Worm (Caenorhabditis elegans) whole organism, L1 larva: ENCODE data around the gene F01D5.2.
A peak's percentile ranks its signal among the peaks of the same experiment; 100 is the strongest.

Experiments used
- C04F5.9 ChIP-seq: sonication (generic microtip); optimal IDR thresholded peaks from 2 replicates; lab custom pipeline; 2016; ENCODE audit warnings: missing genetic modification characterization, missing compliant biosample characterization
- Y116A8C.19 ChIP-seq: sonication (generic microtip); optimal IDR thresholded peaks from 2 replicates; lab custom pipeline; 2016; ENCODE audit warnings: missing compliant biosample characterization, missing genetic modification characterization, borderline replicate concordance
- aha-1 ChIP-seq: fragments of 150-350 bp; optimal IDR thresholded peaks from 2 replicates; lab custom pipeline; 2014; ENCODE audit warnings: missing biosample characterization, missing genetic modification characterization
- aly-2 ChIP-seq: fragments of 150-350 bp; optimal IDR thresholded peaks from 2 replicates; lab custom pipeline; 2014; ENCODE audit warnings: missing biosample characterization, missing genetic modification characterization
- ama-1 ChIP-seq: fragments of 150-350 bp; optimal IDR thresholded peaks from 2 replicates; lab custom pipeline; 2014
- blmp-1 ChIP-seq: fragments of 150-350 bp; optimal IDR thresholded peaks from 2 replicates; lab custom pipeline; 2014; ENCODE audit warnings: missing biosample characterization, missing genetic modification characterization
- ceh-82 ChIP-seq, 3 experiments: fragments of 150-350 bp in 1 of 3; sonication (generic microtip) in 2 of 3; optimal IDR thresholded peaks; 2 replicates each; lab custom pipeline; 2014 to 2017; ENCODE audit warnings: missing biosample characterization in 3 of 3, missing genetic modification characterization in 3 of 3
- ceh-88 ChIP-seq: fragments of 200-800 bp; sonication (Bioruptor generic); IDR thresholded peaks from 2 replicates; pipeline ENCODE4 v1.3.6; 2022; ENCODE audit warnings: missing genetic modification characterization, missing compliant biosample characterization
- ceh-90 ChIP-seq: sonication (generic microtip); optimal IDR thresholded peaks from 2 replicates; lab custom pipeline; 2016; ENCODE audit warnings: missing genetic modification characterization, missing compliant biosample characterization
- ces-1 ChIP-seq: fragments of 150-350 bp; optimal IDR thresholded peaks from 2 replicates; lab custom pipeline; 2014; ENCODE audit warnings: missing biosample characterization, missing genetic modification reagents, missing genetic modification characterization
- dsc-1 ChIP-seq: sonication (generic microtip); optimal IDR thresholded peaks from 2 replicates; lab custom pipeline; 2016; ENCODE audit warnings: mild to moderate bottlenecking, missing genetic modification characterization, missing compliant biosample characterization
- efl-3 ChIP-seq: fragments of 200-800 bp; sonication (Bioruptor generic); optimal IDR thresholded peaks from 2 replicates; lab custom pipeline; 2018; ENCODE audit warnings: mild to moderate bottlenecking, missing genetic modification characterization, missing compliant biosample characterization
- egl-13 ChIP-seq: sonication (generic microtip); optimal IDR thresholded peaks from 2 replicates; lab custom pipeline; 2016; ENCODE audit warnings: missing genotype, missing genetic modification reagents, missing genetic modification characterization, missing compliant biosample characterization
- fos-1 ChIP-seq: fragments of 150-350 bp; optimal IDR thresholded peaks from 2 replicates; lab custom pipeline; 2014; ENCODE audit warnings: missing biosample characterization, missing genetic modification characterization
- grh-1 ChIP-seq: fragments of 200-800 bp; sonication (Bioruptor generic); IDR thresholded peaks from 2 replicates; pipeline ENCODE4 v1.3.6; 2022; ENCODE audit warnings: missing genetic modification reagents, missing genetic modification characterization, missing compliant biosample characterization
- hlh-17 ChIP-seq: fragments of 200-800 bp; sonication (Bioruptor generic); optimal IDR thresholded peaks from 2 replicates; lab custom pipeline; 2018; ENCODE audit warnings: missing genetic modification characterization, mild to moderate bottlenecking, missing compliant biosample characterization, moderate library complexity, borderline replicate concordance
- hpl-2 ChIP-seq: fragments of 150-350 bp; optimal IDR thresholded peaks from 2 replicates; lab custom pipeline; 2014; ENCODE audit warnings: missing biosample characterization, missing genetic modification reagents, missing genetic modification characterization
- isw-1 ChIP-seq: fragments of 200-800 bp; sonication (Bioruptor generic); IDR thresholded peaks from 2 replicates; pipeline ENCODE4 v1.3.6; 2022; ENCODE audit warnings: missing genetic modification characterization, missing compliant biosample characterization
- jun-1 ChIP-seq: fragments of 150-350 bp; optimal IDR thresholded peaks from 2 replicates; lab custom pipeline; 2014; ENCODE audit warnings: missing biosample characterization, missing genetic modification reagents, missing genetic modification characterization
- lin-13 ChIP-seq: fragments of 150-350 bp; optimal IDR thresholded peaks from 2 replicates; lab custom pipeline; 2014; ENCODE audit warnings: missing biosample characterization, missing genetic modification reagents, missing genetic modification characterization
- lin-14 ChIP-seq: fragments of 200-800 bp; sonication (Bioruptor generic); optimal IDR thresholded peaks from 2 replicates; lab custom pipeline; 2018; ENCODE audit warnings: mild to moderate bottlenecking, missing genetic modification characterization, moderate library complexity, missing compliant biosample characterization
- lin-15B ChIP-seq: fragments of 150-350 bp; sonication (generic microtip); optimal IDR thresholded peaks from 3 replicates; lab custom pipeline; 2014; ENCODE audit warnings: missing biosample characterization, missing genetic modification characterization
- lin-39 ChIP-seq: fragments of 150-350 bp; optimal IDR thresholded peaks from 2 replicates; lab custom pipeline; 2014; ENCODE audit warnings: missing biosample characterization, missing genetic modification reagents, missing genetic modification characterization
- lir-3 ChIP-seq: sonication (generic microtip); optimal IDR thresholded peaks from 2 replicates; lab custom pipeline; 2016; ENCODE audit warnings: mild to moderate bottlenecking, missing genetic modification characterization, moderate library complexity, missing compliant biosample characterization; ENCODE audit not compliant: poor library complexity
- lsy-2 ChIP-seq, 2 experiments: fragments of 150-350 bp; optimal IDR thresholded peaks; 2 replicates each; lab custom pipeline; 2014; ENCODE audit warnings: missing biosample characterization in 2 of 2, missing genetic modification characterization in 2 of 2
- mab-9 ChIP-seq: fragments of 200-800 bp; sonication (Bioruptor generic); IDR thresholded peaks from 2 replicates; pipeline ENCODE4 v1.3.6; 2022; ENCODE audit warnings: missing genetic modification reagents, missing genetic modification characterization, missing compliant biosample characterization
- mef-2 ChIP-seq: fragments of 150-350 bp; optimal IDR thresholded peaks from 2 replicates; lab custom pipeline; 2014; ENCODE audit warnings: missing biosample characterization, missing genetic modification characterization
- nhr-11 ChIP-seq: fragments of 150-350 bp; optimal IDR thresholded peaks from 2 replicates; lab custom pipeline; 2014; ENCODE audit warnings: missing biosample characterization, missing genetic modification characterization
- nhr-19 ChIP-seq: fragments of 200-800 bp; sonication (Bioruptor generic); conservative IDR thresholded peaks from 2 replicates; pipeline ENCODE4 v1.3.6; 2022; ENCODE audit warnings: missing genetic modification characterization, missing compliant biosample characterization
- nhr-28 ChIP-seq: fragments of 150-350 bp; optimal IDR thresholded peaks from 2 replicates; lab custom pipeline; 2014; ENCODE audit warnings: missing biosample characterization, missing genetic modification characterization
- nhr-84 ChIP-seq: sonication (generic microtip); optimal IDR thresholded peaks from 2 replicates; lab custom pipeline; 2017; ENCODE audit warnings: missing biosample characterization, missing genetic modification characterization
- nhr-85 ChIP-seq: sonication (generic microtip); peaks from one replicate; lab custom pipeline; 2016; ENCODE audit warnings: missing genetic modification characterization, inconsistent platforms, missing compliant biosample characterization
- skn-1 ChIP-seq: fragments of 150-350 bp; optimal IDR thresholded peaks from 2 replicates; lab custom pipeline; 2014; ENCODE audit warnings: missing biosample characterization, missing genetic modification characterization
- snpc-4 ChIP-seq: fragments of 150-350 bp; optimal IDR thresholded peaks from 2 replicates; lab custom pipeline; 2014; ENCODE audit warnings: missing biosample characterization, missing genetic modification characterization
- snu-23 ChIP-seq: sonication (generic microtip); optimal IDR thresholded peaks from 2 replicates; lab custom pipeline; 2016; ENCODE audit warnings: missing genetic modification characterization, missing compliant biosample characterization
- swsn-7 ChIP-seq: sonication (generic microtip); optimal IDR thresholded peaks from 2 replicates; lab custom pipeline; 2016; ENCODE audit warnings: missing genetic modification characterization, missing compliant biosample characterization
- tlp-1 ChIP-seq: fragments of 150-350 bp; optimal IDR thresholded peaks from 2 replicates; lab custom pipeline; 2014; ENCODE audit warnings: missing biosample characterization, missing genetic modification characterization
- unc-130 ChIP-seq: fragments of 150-350 bp; optimal IDR thresholded peaks from 2 replicates; lab custom pipeline; 2017; ENCODE audit warnings: missing biosample characterization, missing genetic modification characterization, inconsistent platforms
- unc-98 ChIP-seq: fragments of 200-800 bp; sonication (Bioruptor generic); IDR thresholded peaks from 2 replicates; pipeline ENCODE4 v1.3.6; 2022; ENCODE audit warnings: missing genetic modification characterization, missing compliant biosample characterization
- vab-15 ChIP-seq: sonication (generic microtip); optimal IDR thresholded peaks from 2 replicates; lab custom pipeline; 2017; ENCODE audit warnings: missing genotype, mild to moderate bottlenecking, missing genetic modification characterization, missing compliant biosample characterization
- zag-1 ChIP-seq: fragments of 150-350 bp; optimal IDR thresholded peaks from 2 replicates; lab custom pipeline; 2014; ENCODE audit warnings: missing biosample characterization, missing genetic modification characterization
- zip-4 ChIP-seq: fragments of 200-800 bp; sonication (Bioruptor generic); optimal IDR thresholded peaks from 2 replicates; lab custom pipeline; 2018; ENCODE audit warnings: mild to moderate bottlenecking, missing genetic modification characterization, moderate library complexity, missing compliant biosample characterization
- ztf-4 ChIP-seq: fragments of 150-350 bp; optimal IDR thresholded peaks from 2 replicates; lab custom pipeline; 2014; ENCODE audit warnings: missing biosample characterization, missing genetic modification characterization

The F01D5.2 gene

DNA sequence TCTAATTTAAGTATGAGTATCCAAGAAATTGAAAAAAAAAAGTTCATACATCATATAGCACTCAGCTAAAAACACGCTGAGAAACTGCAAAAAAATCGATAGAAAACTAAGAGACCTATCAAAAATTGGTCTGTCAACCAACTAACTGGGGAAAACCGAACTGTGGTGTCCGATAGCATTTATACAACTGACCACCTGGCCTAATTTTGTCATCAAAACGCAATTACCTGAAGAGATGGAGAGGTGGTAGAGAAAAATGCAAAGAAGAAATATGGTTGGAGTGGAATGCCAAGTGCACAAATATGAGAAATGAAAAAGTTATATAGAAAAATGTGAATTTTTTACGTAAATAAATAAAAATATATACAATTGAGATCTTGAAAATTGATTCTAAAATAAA is 25.4 kb downstream of the F01D5.2 start, which contains the start of gene Y39G8B.1 (continued):
- TF ChIP-seq lsy-2 (tag; optimal IDR thresholded peaks at IDR 0.05; lab: Kevin White, UChicago) (peak in 1 of 2 experiments; percentile 7), lin-39 (tag; lab: Kevin White, UChicago) (no peak), fos-1 (tag; lab: Kevin White, UChicago) (no peak), Y116A8C.19 (tag; lab: Kevin White, UChicago) (no peak), unc-98 (no peak), ces-1 (GFP tag; lab: Kevin White, UChicago) (no peak), unc-130 (tag; lab: Kevin White, UChicago) (no peak), nhr-19 (GFP tag; lab: Robert Waterston, UW) (no peak), tlp-1 (tag; lab: Kevin White, UChicago) (no peak), lin-15B (tag; lab: Kevin White, UChicago) (no peak), jun-1 (no peak), blmp-1 (peak; percentile 58), aly-2 (tag; lab: Kevin White, UChicago) (no peak), skn-1 (tag; lab: Kevin White, UChicago) (peak; percentile 1), snu-23 (GFP tag; lab: Kevin White, UChicago) (no peak), nhr-11 (tag; lab: Kevin White, UChicago) (no peak), swsn-7 (tag; lab: Kevin White, UChicago) (no peak), zag-1 (tag; lab: Kevin White, UChicago) (no peak), ama-1 (no peak), C04F5.9 (tag; lab: Kevin White, UChicago) (no peak), nhr-85 (tag; lab: Kevin White, UChicago) (no peak), isw-1 (GFP tag; lab: Robert Waterston, UW) (no peak), ceh-82 (tag; optimal IDR thresholded peaks at IDR 0.05; lab: Kevin White, UChicago) (no peak), mef-2 (tag; lab: Kevin White, UChicago) (no peak), zip-4 (no peak), lin-14 (GFP tag; lab: Kevin White, UChicago) (no peak), ceh-90 (no peak), nhr-84 (tag; lab: Kevin White, UChicago) (no peak), snpc-4 (tag; lab: Kevin White, UChicago) (no peak), mab-9 (no peak), egl-13 (tag; lab: Kevin White, UChicago) (no peak), grh-1 (GFP tag; lab: Robert Waterston, UW) (no peak), dsc-1 (tag; lab: Kevin White, UChicago) (no peak), ceh-88 (GFP tag; lab: Robert Waterston, UW) (no peak), efl-3 (GFP tag; lab: Kevin White, UChicago) (no peak), hlh-17 (GFP tag; lab: Kevin White, UChicago) (no peak), aha-1 (tag; lab: Kevin White, UChicago) (no peak)

DNA sequence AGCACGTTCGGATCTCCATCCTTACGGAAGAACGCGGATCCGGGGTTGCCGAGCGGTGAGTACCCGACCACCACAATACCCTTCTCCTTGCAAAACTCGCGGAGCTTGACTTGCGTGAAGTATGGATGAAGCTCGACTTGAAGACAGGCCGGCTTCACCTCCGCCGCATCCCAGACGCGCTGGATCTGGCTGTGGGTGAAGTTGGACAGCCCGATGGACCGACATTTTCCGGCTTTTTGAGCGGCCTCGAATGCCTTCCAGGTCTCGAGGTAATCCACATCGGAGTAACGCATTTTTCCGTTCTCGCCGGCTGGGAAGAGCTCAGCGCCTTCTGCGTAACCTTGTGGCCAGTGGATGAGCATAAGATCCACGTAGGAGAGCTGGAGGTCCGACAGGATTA is 26.7 kb downstream of the F01D5.2 start:
- no peak for TF ChIP-seq aha-1 (tag; lab: Kevin White, UChicago)
- TF ChIP-seq hpl-2 (GFP tag; lab: Kevin White, UChicago), result no peak
- no peak for TF ChIP-seq nhr-11 (tag; lab: Kevin White, UChicago)
- no peak for TF ChIP-seq ztf-4 (tag; lab: Kevin White, UChicago)
- no peak for TF ChIP-seq vab-15 (tag; lab: Kevin White, UChicago)
- TF ChIP-seq lin-13 (GFP tag; lab: Kevin White, UChicago), result no peak
- no peak for TF ChIP-seq lsy-2 (tag; optimal IDR thresholded peaks at IDR 0.05; lab: Kevin White, UChicago)
- no peak for TF ChIP-seq lir-3 (tag; lab: Kevin White, UChicago)
- TF ChIP-seq nhr-28 (tag; lab: Kevin White, UChicago), result no peak
